Worm (Caenorhabditis elegans) whole organism, young adult: ENCODE measurements around the gene bath-1.

Experiments
- B0019.2 ChIP-seq: fragments of 200-800 bp; sonication (Bioruptor generic); conservative IDR thresholded peaks from 2 replicates; pipeline ENCODE4 v1.3.6; 2022; ENCODE audit warnings: missing genetic modification reagents, missing genetic modification characterization, missing compliant biosample characterization
- B0035.1 ChIP-seq: sonication (generic microtip); optimal IDR thresholded peaks from 2 replicates; lab custom pipeline; 2016; ENCODE audit warnings: missing genetic modification characterization, mild to moderate bottlenecking, missing compliant biosample characterization, missing genotype, missing genetic modification reagents
- C06A6.2 ChIP-seq: fragments of 200-800 bp; sonication (Bioruptor generic); conservative IDR thresholded peaks from 2 replicates; pipeline ENCODE4 v1.3.6; 2022; ENCODE audit warnings: missing genetic modification characterization, missing compliant biosample characterization
- D2030.7 ChIP-seq: fragments of 200-800 bp; sonication (Bioruptor generic); IDR thresholded peaks from 2 replicates; pipeline ENCODE4 v1.3.6; 2022; ENCODE audit warnings: missing genetic modification reagents, missing genetic modification characterization, missing compliant biosample characterization
- F22D6.2 ChIP-seq: sonication (generic microtip); optimal IDR thresholded peaks from 2 replicates; lab custom pipeline; 2016; ENCODE audit warnings: mild to moderate bottlenecking, missing genetic modification characterization, missing compliant biosample characterization
- F33H1.4 ChIP-seq: fragments of 200-800 bp; sonication (Bioruptor generic); IDR thresholded peaks from 2 replicates; pipeline ENCODE4 v1.3.6; 2022; ENCODE audit warnings: missing genetic modification reagents, missing genetic modification characterization, missing compliant biosample characterization
- F37B4.10 ChIP-seq: fragments of 200-800 bp; sonication (Bioruptor generic); IDR thresholded peaks from 2 replicates; pipeline ENCODE4 v1.3.6; 2022; ENCODE audit warnings: missing genetic modification characterization, missing compliant biosample characterization
- K11D2.4 ChIP-seq: fragments of 200-800 bp; sonication (Bioruptor generic); IDR thresholded peaks from 2 replicates; pipeline ENCODE4 v1.3.6; 2022; ENCODE audit warnings: missing genetic modification reagents, missing genetic modification characterization, missing compliant biosample characterization
- Y53F4B.3 ChIP-seq: fragments of 200-800 bp; sonication (Bioruptor generic); IDR thresholded peaks from 2 replicates; pipeline ENCODE4 v1.3.6; 2022; ENCODE audit warnings: missing genetic modification reagents, missing genetic modification characterization, missing compliant biosample characterization
- ama-1 ChIP-seq, 3 experiments: fragments of 150-350 bp in 1 of 3; sonication (generic microtip) in 2 of 3; optimal IDR thresholded peaks; 2 replicates each; lab custom pipeline; 2014 to 2018; ENCODE audit warnings: missing biosample characterization in 2 of 3, missing genetic modification characterization in 2 of 3, missing genetic modification reagents in 2 of 3
- aptf-3 ChIP-seq: fragments of 200-800 bp; sonication (Bioruptor generic); IDR thresholded peaks from 2 replicates; pipeline ENCODE4 v1.3.6; 2022; ENCODE audit warnings: missing genetic modification characterization, missing compliant biosample characterization
- atf-7 ChIP-seq: sonication (generic microtip); optimal IDR thresholded peaks from 2 replicates; lab custom pipeline; 2017; ENCODE audit warnings: mild to moderate bottlenecking, missing genetic modification characterization, missing compliant biosample characterization
- attf-5 ChIP-seq: fragments of 200-800 bp; sonication (Bioruptor generic); optimal IDR thresholded peaks from 2 replicates; lab custom pipeline; 2018; ENCODE audit warnings: mild to moderate bottlenecking, missing genetic modification characterization, missing compliant biosample characterization
- ceh-27 ChIP-seq: fragments of 200-800 bp; sonication (Bioruptor generic); optimal IDR thresholded peaks from 2 replicates; lab custom pipeline; 2018; ENCODE audit warnings: mild to moderate bottlenecking, missing genetic modification characterization, moderate library complexity, missing compliant biosample characterization
- ceh-58 ChIP-seq: fragments of 200-800 bp; sonication (Bioruptor generic); IDR thresholded peaks from 2 replicates; pipeline ENCODE4 v1.3.6; 2022; ENCODE audit warnings: missing genetic modification characterization, missing compliant biosample characterization
- efl-1 ChIP-seq: fragments of 150-350 bp; optimal IDR thresholded peaks from 2 replicates; lab custom pipeline; 2014; ENCODE audit warnings: missing biosample characterization, missing genetic modification reagents, missing genetic modification characterization
- egl-18 ChIP-seq: fragments of 200-800 bp; sonication (Bioruptor generic); IDR thresholded peaks from 2 replicates; pipeline ENCODE4 v1.3.6; 2022; ENCODE audit warnings: missing genetic modification reagents, missing genetic modification characterization, missing compliant biosample characterization
- ekl-4 ChIP-seq: fragments of 200-800 bp; sonication (Bioruptor generic); IDR thresholded peaks from 2 replicates; pipeline ENCODE4 v1.3.6; 2022; ENCODE audit warnings: missing genetic modification reagents, missing genetic modification characterization, missing compliant biosample characterization
- hmg-1.2 ChIP-seq: fragments of 200-800 bp; sonication (Bioruptor generic); IDR thresholded peaks from 2 replicates; pipeline ENCODE4 v1.3.6; 2022; ENCODE audit warnings: missing genetic modification reagents, missing genetic modification characterization, missing compliant biosample characterization
- hmg-20 ChIP-seq: fragments of 200-800 bp; sonication (Bioruptor generic); IDR thresholded peaks from 2 replicates; pipeline ENCODE4 v1.3.6; 2022; ENCODE audit warnings: missing genetic modification reagents, missing genetic modification characterization, missing compliant biosample characterization
- let-526 ChIP-seq: fragments of 200-800 bp; sonication (Bioruptor generic); IDR thresholded peaks from 2 replicates; pipeline ENCODE4 v1.3.6; 2022; ENCODE audit warnings: missing genetic modification reagents, missing genetic modification characterization, missing compliant biosample characterization
- lin-35 ChIP-seq, 3 experiments: fragments of 150-350 bp in 2 of 3; sonication (generic microtip) in 1 of 3; optimal IDR thresholded peaks; 2 replicates each; lab custom pipeline; 2014 to 2018; ENCODE audit warnings: missing biosample characterization in 3 of 3, missing genetic modification characterization in 3 of 3, missing genetic modification reagents in 3 of 3
- lin-54 ChIP-seq: fragments of 200-800 bp; sonication (Bioruptor generic); optimal IDR thresholded peaks from 2 replicates; lab custom pipeline; 2018; ENCODE audit warnings: mild to moderate bottlenecking, missing genetic modification characterization, missing compliant biosample characterization
- lsl-1 ChIP-seq: fragments of 200-800 bp; sonication (Bioruptor generic); optimal IDR thresholded peaks from 2 replicates; lab custom pipeline; 2018; ENCODE audit warnings: mild to moderate bottlenecking, missing genetic modification characterization, moderate library complexity, missing compliant biosample characterization
- madf-6 ChIP-seq: fragments of 200-800 bp; sonication (Bioruptor generic); IDR thresholded peaks from 2 replicates; pipeline ENCODE4 v1.3.6; 2022; ENCODE audit warnings: missing genetic modification reagents, missing genetic modification characterization, missing compliant biosample characterization
- mcd-1 ChIP-seq: fragments of 200-800 bp; sonication (Bioruptor generic); IDR thresholded peaks from 2 replicates; pipeline ENCODE4 v1.3.6; 2022; ENCODE audit warnings: missing genetic modification reagents, missing genetic modification characterization, missing compliant biosample characterization
- nhr-179 ChIP-seq: sonication (generic microtip); optimal IDR thresholded peaks from 2 replicates; lab custom pipeline; 2016; ENCODE audit warnings: mild to moderate bottlenecking, missing genetic modification characterization, missing compliant biosample characterization
- nhr-80 ChIP-seq: sonication (generic microtip); optimal IDR thresholded peaks from 2 replicates; lab custom pipeline; 2016; ENCODE audit warnings: missing genetic modification characterization, missing compliant biosample characterization
- pha-4 ChIP-seq: fragments of 150-350 bp; sonication (generic microtip); optimal IDR thresholded peaks from 2 replicates; lab custom pipeline; 2014; ENCODE audit warnings: missing biosample characterization, missing genetic modification reagents, missing genetic modification characterization
- rec-8 ChIP-seq, 2 experiments: sonication (generic microtip); optimal IDR thresholded peaks; 2 replicates each; lab custom pipeline; 2016; ENCODE audit warnings: mild to moderate bottlenecking in 2 of 2, missing genetic modification characterization in 2 of 2, missing genetic modification reagents in 2 of 2, missing genotype in 2 of 2, missing biosample characterization in 1 of 2, missing compliant biosample characterization in 1 of 2, moderate library complexity in 1 of 2
- sdz-38 ChIP-seq: sonication (generic microtip); optimal IDR thresholded peaks from 2 replicates; lab custom pipeline; 2016; ENCODE audit warnings: missing genotype, missing genetic modification characterization, missing compliant biosample characterization
- snpc-1.3 ChIP-seq: sonication (generic microtip); optimal IDR thresholded peaks from 2 replicates; lab custom pipeline; 2017; ENCODE audit warnings: missing genetic modification characterization, mild to moderate bottlenecking, missing compliant biosample characterization, antibody characterized with exemption, moderate library complexity, missing genotype, missing genetic modification reagents; ENCODE audit not compliant: insufficient read depth
- xnd-1 ChIP-seq: sonication (generic microtip); optimal IDR thresholded peaks from 2 replicates; lab custom pipeline; 2016; ENCODE audit warnings: missing genotype, missing genetic modification reagents, missing genetic modification characterization, missing compliant biosample characterization
- zfh-2 ChIP-seq: fragments of 200-800 bp; sonication (Bioruptor generic); conservative IDR thresholded peaks from 2 replicates; pipeline ENCODE4 v1.3.6; 2022; ENCODE audit warnings: missing genetic modification reagents, missing genetic modification characterization, missing compliant biosample characterization
- ztf-25 ChIP-seq: fragments of 200-800 bp; sonication (Bioruptor generic); IDR thresholded peaks from 2 replicates; pipeline ENCODE4 v1.3.6; 2022; ENCODE audit warnings: missing genetic modification reagents, missing genetic modification characterization, missing compliant biosample characterization
- ztf-28 ChIP-seq: fragments of 200-800 bp; sonication (Bioruptor generic); IDR thresholded peaks from 2 replicates; pipeline ENCODE4 v1.3.6; 2022; ENCODE audit warnings: missing genetic modification reagents, missing genetic modification characterization, missing compliant biosample characterization
- ztf-6 ChIP-seq: fragments of 200-800 bp; sonication (Bioruptor generic); IDR thresholded peaks from 2 replicates; pipeline ENCODE4 v1.3.6; 2022; ENCODE audit warnings: missing genetic modification reagents, missing genetic modification characterization, missing compliant biosample characterization

The bath-1 gene

ce11 chrII:2028712-2029111, at the start of gene bath-1:
bath-1 (minus strand) TSS chrII:2028812.
- TF ChIP-seq hmg-1.2 (no peak), nhr-179 (tag; lab: Kevin White, UChicago) (no peak), egl-18 (GFP tag; lab: Robert Waterston, UW) (no peak), ekl-4 (GFP tag; lab: Robert Waterston, UW) (no peak), ztf-28 (GFP tag; lab: Robert Waterston, UW) (no peak), aptf-3 (GFP tag; lab: Robert Waterston, UW) (no peak), ceh-27 (no peak), lsl-1 (GFP tag; lab: Kevin White, UChicago) (peak; percentile 39)

DNA sequence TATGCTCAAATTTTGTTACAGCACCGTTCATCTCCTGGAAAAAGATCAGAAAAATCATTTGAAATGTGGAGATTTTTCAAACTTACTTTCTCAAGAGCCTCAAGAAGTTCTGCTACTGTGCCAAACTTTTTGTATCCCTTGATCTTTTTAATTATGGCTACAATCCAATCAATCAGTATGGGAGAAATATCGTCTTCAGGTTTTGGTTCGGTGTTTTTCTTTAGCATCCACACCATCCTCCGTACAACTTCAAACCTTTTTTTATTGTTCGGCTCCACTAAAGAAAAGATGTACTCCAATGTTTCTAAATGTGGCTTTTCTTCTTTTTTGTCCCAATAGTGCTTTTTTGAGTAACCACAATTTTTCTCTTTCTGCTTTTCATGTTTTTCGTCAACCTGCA, 47.9 kb upstream of the bath-1 start:
- TF ChIP-seq zfh-2 (GFP tag; lab: Robert Waterston, UW) (no peak), ceh-58 (GFP tag; lab: Robert Waterston, UW) (no peak), rec-8 (tag; optimal IDR thresholded peaks at IDR 0.05; lab: Kevin White, UChicago) (no peak), mcd-1 (GFP tag; lab: Robert Waterston, UW) (no peak), atf-7 (tag; lab: Kevin White, UChicago) (no peak), ztf-6 (no peak), hmg-20 (GFP tag; lab: Robert Waterston, UW) (no peak), sdz-38 (tag; lab: Kevin White, UChicago) (no peak), K11D2.4 (GFP tag; lab: Robert Waterston, UW) (no peak), D2030.7 (GFP tag; lab: Robert Waterston, UW) (no peak), attf-5 (GFP tag; lab: Kevin White, UChicago) (no peak), ztf-25 (GFP tag; lab: Robert Waterston, UW) (no peak), xnd-1 (tag; lab: Kevin White, UChicago) (no peak), B0019.2 (GFP tag; lab: Robert Waterston, UW) (no peak), madf-6 (GFP tag; lab: Robert Waterston, UW) (no peak), efl-1 (GFP tag; lab: Kevin White, UChicago) (no peak), snpc-1.3 (tag; lab: Kevin White, UChicago) (no peak)

- TF ChIP-seq Y53F4B.3 (GFP tag; lab: Robert Waterston, UW): no peak
- TF ChIP-seq nhr-80: no peak
- TF ChIP-seq F22D6.2 (tag; lab: Kevin White, UChicago): no peak
- TF ChIP-seq F37B4.10 (GFP tag; lab: Robert Waterston, UW): no peak
- no peak for TF ChIP-seq lsl-1 (GFP tag; lab: Kevin White, UChicago)
- no peak for TF ChIP-seq ama-1 (optimal IDR thresholded peaks at IDR 0.05; lab: Kevin White, UChicago)
- TF ChIP-seq ama-1 (GFP tag; optimal IDR thresholded peaks at IDR 0.05; lab: Kevin White, UChicago): no peak
- no peak for TF ChIP-seq F33H1.4
- TF ChIP-seq pha-4 (tag; lab: Kevin White, UChicago): no peak
- TF ChIP-seq, all 124 proteins: peak for 0
Measured at ce11 chrII:2075513-2075912, 46.9 kb upstream of the bath-1 start, which contains the start of gene F07E5.8. F07E5.8 (minus strand) TSS chrII:2075613.

- TF ChIP-seq lin-54 (GFP tag; lab: Kevin White, UChicago) (no peak), F33H1.4 (no peak), C06A6.2 (GFP tag; lab: Robert Waterston, UW) (no peak), B0035.1 (tag; lab: Kevin White, UChicago) (no peak), lin-35 (GFP tag; optimal IDR thresholded peaks at IDR 0.05; lab: Kevin White, UChicago) (no peak), F22D6.2 (tag; lab: Kevin White, UChicago) (no peak), rec-8 (tag; optimal IDR thresholded peaks at IDR 0.05; lab: Kevin White, UChicago) (no peak), let-526 (GFP tag; lab: Robert Waterston, UW) (no peak), hmg-1.2 (no peak)
- TF ChIP-seq, all 124 proteins: peak for 0
Measured at ce11 chrII:2071429-2071828, 42.8 kb upstream of the bath-1 start, which contains the start of gene F07E5.7. F07E5.7 (minus strand) TSS chrII:2071529.
